In the genomic region with DNA sequence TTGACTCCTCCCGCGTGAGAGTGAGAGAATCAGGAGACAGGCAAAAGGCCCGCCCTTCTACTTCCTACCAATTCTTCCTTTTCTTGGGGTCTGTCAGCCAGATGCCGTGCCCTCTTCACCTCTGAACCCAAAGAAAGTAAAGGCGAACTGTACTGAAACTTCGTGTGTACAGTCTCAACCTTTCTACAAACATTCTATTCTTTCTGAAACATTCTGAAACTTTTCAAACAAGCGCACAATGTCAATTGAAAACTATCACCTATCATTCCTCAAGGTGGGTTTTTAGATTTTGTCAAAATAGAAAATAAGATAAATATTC, we compare ENCODE assay signal across 3 worm cellular contexts.
A peak's percentile ranks its signal among the peaks of the same experiment; 100 is the strongest.
TF ChIP-seq lines count a peak whose summit lies in the region.

No protein-coding gene starts in this region.

TF ChIP-seq in whole organism, L2 larva, 48 proteins besides CTCF, POLR2A, EP300 and RAD21:
- no peak for TF ChIP-seq R02D3.7 (tag; optimal IDR thresholded peaks at IDR 0.05; lab: Kevin White, UChicago)
- TF ChIP-seq ama-1 (optimal IDR thresholded peaks at IDR 0.05; lab: Kevin White, UChicago), result peak; percentile 63
- TF ChIP-seq zag-1 (tag; optimal IDR thresholded peaks at IDR 0.05; lab: Kevin White, UChicago), result no peak
- no peak for TF ChIP-seq nhr-6 (tag; optimal IDR thresholded peaks at IDR 0.05; lab: Kevin White, UChicago)

TF ChIP-seq in whole organism, L4 larva, 104 proteins besides CTCF, POLR2A, EP300 and RAD21:
- TF ChIP-seq hif-1 (tag; optimal IDR thresholded peaks at IDR 0.05; lab: Kevin White, UChicago), result no peak
- TF ChIP-seq T20F7.1 (GFP tag; optimal IDR thresholded peaks at IDR 0.05; lab: Kevin White, UChicago), result no peak
- no peak for TF ChIP-seq mdl-1 (tag; optimal IDR thresholded peaks at IDR 0.05; lab: Kevin White, UChicago)
- TF ChIP-seq unc-62 (GFP tag; optimal IDR thresholded peaks at IDR 0.05 in 1 of 2; lab: Kevin White, UChicago), result peak in 1 of 2 experiments; percentile 93
- TF ChIP-seq unc-62 (tag; optimal IDR thresholded peaks at IDR 0.05; lab: Kevin White, UChicago), result no peak
- TF ChIP-seq tag-97 (GFP tag; IDR thresholded peaks at IDR 0.05; lab: Robert Waterston, UW), result no peak
- no peak for TF ChIP-seq F44E2.7 (GFP tag; IDR thresholded peaks at IDR 0.05; lab: Robert Waterston, UW)
- no peak for TF ChIP-seq hmg-1.1 (GFP tag; IDR thresholded peaks at IDR 0.05; lab: Robert Waterston, UW)
- peak; percentile 11 for TF ChIP-seq ama-1 (optimal IDR thresholded peaks at IDR 0.05; lab: Kevin White, UChicago)
- TF ChIP-seq Y105C5A.15 (GFP tag; IDR thresholded peaks at IDR 0.05; lab: Robert Waterston, UW), result no peak
- TF ChIP-seq mxl-3 (GFP tag; optimal IDR thresholded peaks at IDR 0.05; lab: Kevin White, UChicago), result no peak
- TF ChIP-seq aly-2 (tag; optimal IDR thresholded peaks at IDR 0.05; lab: Kevin White, UChicago), result no peak
- no peak for TF ChIP-seq lin-15B (tag; optimal IDR thresholded peaks at IDR 0.05; lab: Kevin White, UChicago)
- TF ChIP-seq nhr-41 (GFP tag; IDR thresholded peaks at IDR 0.05; lab: Robert Waterston, UW), result no peak
- no peak for TF ChIP-seq egl-27 (tag; optimal IDR thresholded peaks at IDR 0.05; lab: Kevin White, UChicago)
- TF ChIP-seq pqm-1 (tag; optimal IDR thresholded peaks at IDR 0.05; lab: Kevin White, UChicago), result no peak
- TF ChIP-seq gei-8 (GFP tag; optimal IDR thresholded peaks at IDR 0.05; lab: Kevin White, UChicago), result no peak
- no peak for TF ChIP-seq dpl-1 (GFP tag; optimal IDR thresholded peaks at IDR 0.05; lab: Kevin White, UChicago)
- no peak for TF ChIP-seq ztf-7 (tag; optimal IDR thresholded peaks at IDR 0.05; lab: Kevin White, UChicago)
- no peak for TF ChIP-seq T26A8.4 (GFP tag; IDR thresholded peaks at IDR 0.05; lab: Robert Waterston, UW)
- no peak for TF ChIP-seq lin-39 (tag; optimal IDR thresholded peaks at IDR 0.05; lab: Kevin White, UChicago)
- TF ChIP-seq ZK546.5 (tag; optimal IDR thresholded peaks at IDR 0.05; lab: Kevin White, UChicago), result no peak
- TF ChIP-seq ztf-11 (tag; optimal IDR thresholded peaks at IDR 0.05; lab: Kevin White, UChicago), result no peak
- TF ChIP-seq snpc-1.2 (GFP tag; IDR thresholded peaks at IDR 0.05; lab: Robert Waterston, UW), result no peak
- no peak for TF ChIP-seq fkh-10 (GFP tag; optimal IDR thresholded peaks at IDR 0.05; lab: Kevin White, UChicago)
- peak; percentile 24 for TF ChIP-seq aha-1 (tag; lab: Kevin White, UChicago)
- TF ChIP-seq rbr-2 (tag; optimal IDR thresholded peaks at IDR 0.05; lab: Kevin White, UChicago), result no peak
- no peak for TF ChIP-seq fos-1 (tag; optimal IDR thresholded peaks at IDR 0.05; lab: Kevin White, UChicago)
- TF ChIP-seq set-16 (GFP tag; IDR thresholded peaks at IDR 0.05; lab: Robert Waterston, UW), result no peak
- 0 out of 2 replicates have a peak, but pooled peaks have one; percentile 4 for TF ChIP-seq dmd-6 (GFP tag; IDR thresholded peaks at IDR 0.05; lab: Robert Waterston, UW)
- TF ChIP-seq F10B5.3 (tag; optimal IDR thresholded peaks at IDR 0.05; lab: Kevin White, UChicago), result no peak
- no peak for TF ChIP-seq nhr-76 (tag; optimal IDR thresholded peaks at IDR 0.05; lab: Kevin White, UChicago)
- TF ChIP-seq ctbp-1 (GFP tag; IDR thresholded peaks at IDR 0.05; lab: Robert Waterston, UW), result 0 out of 2 replicates have a peak, but pooled peaks have one; percentile 10
- TF ChIP-seq dmd-8 (GFP tag; IDR thresholded peaks at IDR 0.05; lab: Robert Waterston, UW), result no peak
- no peak for TF ChIP-seq F26F4.8 (GFP tag; conservative IDR thresholded peaks at IDR 0.05; lab: Robert Waterston, UW)
TF ChIP-seq in whole organism, L4 larva: peak in this region for 5.

TF ChIP-seq in whole organism, young adult, 124 proteins besides CTCF, POLR2A, EP300 and RAD21:
- no peak for TF ChIP-seq let-526 (GFP tag; IDR thresholded peaks at IDR 0.05; lab: Robert Waterston, UW)
- TF ChIP-seq aptf-3 (GFP tag; IDR thresholded peaks at IDR 0.05; lab: Robert Waterston, UW), result no peak
- TF ChIP-seq rcor-1 (GFP tag; IDR thresholded peaks at IDR 0.05; lab: Robert Waterston, UW), result no peak
- no peak for TF ChIP-seq ztf-26 (tag; optimal IDR thresholded peaks at IDR 0.05; lab: Kevin White, UChicago)
- TF ChIP-seq tbp1 (GFP tag; optimal IDR thresholded peaks at IDR 0.05; lab: Kevin White, UChicago), result no peak
- TF ChIP-seq snpc-3.4 (tag; optimal IDR thresholded peaks at IDR 0.05; lab: Kevin White, UChicago), result no peak
- TF ChIP-seq attf-5 (GFP tag; optimal IDR thresholded peaks at IDR 0.05; lab: Kevin White, UChicago), result peak; percentile 23
- no peak for TF ChIP-seq athp-1 (tag; optimal IDR thresholded peaks at IDR 0.05; lab: Kevin White, UChicago)
- TF ChIP-seq xnd-1 (tag; optimal IDR thresholded peaks at IDR 0.05; lab: Kevin White, UChicago), result no peak
- no peak for TF ChIP-seq madf-10 (tag; optimal IDR thresholded peaks at IDR 0.05; lab: Kevin White, UChicago)
- TF ChIP-seq ccch-3 (GFP tag; optimal IDR thresholded peaks at IDR 0.05; lab: Kevin White, UChicago), result no peak
- TF ChIP-seq ama-1 (optimal IDR thresholded peaks at IDR 0.05; lab: Kevin White, UChicago), result peak; percentile 52
- no peak for TF ChIP-seq ama-1 (GFP tag; optimal IDR thresholded peaks at IDR 0.05; lab: Kevin White, UChicago)
- no peak for TF ChIP-seq K11D2.4 (GFP tag; IDR thresholded peaks at IDR 0.05; lab: Robert Waterston, UW)
- TF ChIP-seq T07F8.4 (tag; optimal IDR thresholded peaks at IDR 0.05; lab: Kevin White, UChicago), result no peak
- no peak for TF ChIP-seq mxl-1 (tag; optimal IDR thresholded peaks at IDR 0.05; lab: Kevin White, UChicago)
- TF ChIP-seq somi-1 (GFP tag; optimal IDR thresholded peaks at IDR 0.05; lab: Kevin White, UChicago), result no peak
- TF ChIP-seq egrh-3 (GFP tag; IDR thresholded peaks at IDR 0.05; lab: Robert Waterston, UW), result no peak
- TF ChIP-seq Y53G8AR.9 (GFP tag; conservative IDR thresholded peaks at IDR 0.05; lab: Robert Waterston, UW), result 0 out of 2 replicates have a peak, but pooled peaks have one; percentile 2
- no peak for TF ChIP-seq lsy-27 (tag; optimal IDR thresholded peaks at IDR 0.05; lab: Kevin White, UChicago; ENCODE audit: borderline replicate concordance, insufficient read depth)
- no peak for TF ChIP-seq tbx-9 (tag; optimal IDR thresholded peaks at IDR 0.05; lab: Kevin White, UChicago; ENCODE audit: borderline replicate concordance)
- TF ChIP-seq madf-6 (GFP tag; IDR thresholded peaks at IDR 0.05; lab: Robert Waterston, UW), result no peak
- no peak for TF ChIP-seq cebp-1 (GFP tag; IDR thresholded peaks at IDR 0.05; lab: Robert Waterston, UW)
- TF ChIP-seq cebp-1 (tag; optimal IDR thresholded peaks at IDR 0.05; lab: Kevin White, UChicago), result peak; percentile 22
- no peak for TF ChIP-seq zfh-2 (GFP tag; conservative IDR thresholded peaks at IDR 0.05; lab: Robert Waterston, UW)
- no peak for TF ChIP-seq dpff-1 (tag; optimal IDR thresholded peaks at IDR 0.05; lab: Kevin White, UChicago)
- no peak for TF ChIP-seq attf-6 (GFP tag; IDR thresholded peaks at IDR 0.05; lab: Robert Waterston, UW)
- TF ChIP-seq C17E4.6 (GFP tag; IDR thresholded peaks at IDR 0.05; lab: Robert Waterston, UW), result no peak
- TF ChIP-seq unc-130 (GFP tag; optimal IDR thresholded peaks at IDR 0.05; lab: Kevin White, UChicago), result no peak
- TF ChIP-seq mes-4 (tag; optimal IDR thresholded peaks at IDR 0.05; lab: Kevin White, UChicago), result no peak
- TF ChIP-seq gei-17 (GFP tag; optimal IDR thresholded peaks at IDR 0.05; lab: Kevin White, UChicago), result no peak
- no peak for TF ChIP-seq hlh-12 (tag; optimal IDR thresholded peaks at IDR 0.05; lab: Kevin White, UChicago)
- TF ChIP-seq efl-1 (GFP tag; optimal IDR thresholded peaks at IDR 0.05; lab: Kevin White, UChicago), result no peak
- TF ChIP-seq K12H6.12 (tag; optimal IDR thresholded peaks at IDR 0.05; lab: Kevin White, UChicago), result no peak
- TF ChIP-seq tlf-1 (GFP tag; optimal IDR thresholded peaks at IDR 0.05; lab: Kevin White, UChicago), result no peak
- no peak for TF ChIP-seq lir-1 (GFP tag; conservative IDR thresholded peaks at IDR 0.05; lab: Robert Waterston, UW)
- no peak for TF ChIP-seq egl-18 (GFP tag; IDR thresholded peaks at IDR 0.05; lab: Robert Waterston, UW)
- TF ChIP-seq ekl-4 (GFP tag; IDR thresholded peaks at IDR 0.05; lab: Robert Waterston, UW), result no peak
- no peak for TF ChIP-seq cebp-2 (GFP tag; IDR thresholded peaks at IDR 0.05; lab: Robert Waterston, UW)
- TF ChIP-seq F33H1.4 (GFP tag; IDR thresholded peaks at IDR 0.05; lab: Robert Waterston, UW), result no peak
- TF ChIP-seq C06A6.2 (GFP tag; conservative IDR thresholded peaks at IDR 0.05; lab: Robert Waterston, UW), result 0 out of 2 replicates have a peak, but pooled peaks have one; percentile 7
- no peak for TF ChIP-seq hmg-1.2 (GFP tag; IDR thresholded peaks at IDR 0.05; lab: Robert Waterston, UW)
- no peak for TF ChIP-seq attf-3 (GFP tag; conservative IDR thresholded peaks at IDR 0.05; lab: Robert Waterston, UW)
- no peak for TF ChIP-seq bed-2 (GFP tag; IDR thresholded peaks at IDR 0.05; lab: Robert Waterston, UW)
- TF ChIP-seq F22D6.2 (tag; optimal IDR thresholded peaks at IDR 0.05; lab: Kevin White, UChicago), result no peak
- TF ChIP-seq zim-3 (tag; optimal IDR thresholded peaks at IDR 0.05; lab: Kevin White, UChicago), result no peak
- no peak for TF ChIP-seq lin-26 (GFP tag; IDR thresholded peaks at IDR 0.05; lab: Robert Waterston, UW)
- TF ChIP-seq pbrm-1 (GFP tag; IDR thresholded peaks at IDR 0.05; lab: Robert Waterston, UW), result no peak
- peak; percentile 49 for TF ChIP-seq nhr-80 (tag; optimal IDR thresholded peaks at IDR 0.05; lab: Kevin White, UChicago)
- TF ChIP-seq Y56A3A.18 (GFP tag; IDR thresholded peaks at IDR 0.05; lab: Robert Waterston, UW), result no peak
- no peak for TF ChIP-seq ztf-6 (GFP tag; IDR thresholded peaks at IDR 0.05; lab: Robert Waterston, UW)
- TF ChIP-seq lsl-1 (GFP tag; optimal IDR thresholded peaks at IDR 0.05; lab: Kevin White, UChicago), result no peak
- TF ChIP-seq nhr-27 (tag; optimal IDR thresholded peaks at IDR 0.05; lab: Kevin White, UChicago), result no peak
